Fruit fly (Drosophila melanogaster) whole organism, embryonic: ENCODE results near the gene CG5805.
A peak's percentile ranks its signal among the peaks of the same experiment; 100 is the strongest.

ENCODE experiments used
- Antp ChIP-seq: fragments of 200-800 bp; sonication (Bioruptor generic); optimal IDR thresholded peaks from 3 replicates; lab custom pipeline; 2016; ENCODE audit warnings: missing biosample characterization, missing genetic modification characterization
- Atf3 ChIP-seq: fragments of 200-800 bp; sonication (Bioruptor generic); optimal IDR thresholded peaks from 3 replicates; lab custom pipeline; 2016; ENCODE audit warnings: missing biosample characterization, missing genetic modification characterization
- Blimp-1 ChIP-seq: fragments of 200-800 bp; sonication (Bioruptor generic); optimal IDR thresholded peaks from 3 replicates; lab custom pipeline; 2018; ENCODE audit warnings: missing biosample characterization, missing genetic modification characterization, mild to moderate bottlenecking, moderate library complexity, missing genetic modification reagents
- C15 ChIP-seq: fragments of 200-800 bp; sonication (Bioruptor generic); IDR thresholded peaks from 3 replicates; pipeline ENCODE4 v1.3.6; 2022; ENCODE audit warnings: missing biosample characterization, missing genetic modification characterization
- CG1024 ChIP-seq: fragments of 200-800 bp; sonication (Bioruptor generic); IDR thresholded peaks from 2 replicates; pipeline ENCODE4 v1.3.6; 2022; ENCODE audit warnings: missing biosample characterization, missing genetic modification characterization
- CG42726 ChIP-seq: fragments of 200-800 bp; sonication (Bioruptor generic); IDR thresholded peaks from 2 replicates; pipeline ENCODE4 v1.3.6; 2022; ENCODE audit warnings: missing biosample characterization, missing genetic modification characterization; ENCODE audit not compliant: partially characterized antibody
- Sox102F ChIP-seq: fragments of 200-800 bp; sonication (Bioruptor generic); optimal IDR thresholded peaks from 2 replicates; lab custom pipeline; 2018; ENCODE audit warnings: missing biosample characterization, mild to moderate bottlenecking, missing genetic modification characterization, moderate library complexity
- Spps ChIP-seq: fragments of 200-800 bp; sonication (Bioruptor generic); optimal IDR thresholded peaks from 2 replicates; lab custom pipeline; 2018; ENCODE audit warnings: missing biosample characterization, mild to moderate bottlenecking, missing genetic modification characterization
- Taf1 ChIP-seq: fragments of 200-800 bp; sonication (Bioruptor generic); IDR thresholded peaks from 2 replicates; pipeline ENCODE4 v1.3.6; 2022; ENCODE audit warnings: missing biosample characterization, missing genetic modification characterization
- fd64A ChIP-seq: fragments of 200-800 bp; sonication (Bioruptor generic); optimal IDR thresholded peaks from 3 replicates; lab custom pipeline; 2018; ENCODE audit warnings: missing biosample characterization, mild to moderate bottlenecking, missing genetic modification characterization
- sd ChIP-seq: fragments of 200-800 bp; sonication (Bioruptor generic); optimal IDR thresholded peaks from 3 replicates; lab custom pipeline; 2018; ENCODE audit warnings: missing biosample characterization, mild to moderate bottlenecking, missing genetic modification characterization, moderate library complexity
- sna ChIP-seq: fragments of 200-800 bp; sonication (Bioruptor generic); IDR thresholded peaks from 2 replicates; pipeline ENCODE4 v1.3.6; 2022; ENCODE audit warnings: missing biosample characterization, missing genetic modification characterization; ENCODE audit not compliant: partially characterized antibody
- tna ChIP-seq: fragments of 200-800 bp; sonication (Bioruptor generic); IDR thresholded peaks from 2 replicates; pipeline ENCODE4 v1.3.6; 2022; ENCODE audit warnings: missing biosample characterization, missing genetic modification characterization; ENCODE audit not compliant: partially characterized antibody

DNA sequence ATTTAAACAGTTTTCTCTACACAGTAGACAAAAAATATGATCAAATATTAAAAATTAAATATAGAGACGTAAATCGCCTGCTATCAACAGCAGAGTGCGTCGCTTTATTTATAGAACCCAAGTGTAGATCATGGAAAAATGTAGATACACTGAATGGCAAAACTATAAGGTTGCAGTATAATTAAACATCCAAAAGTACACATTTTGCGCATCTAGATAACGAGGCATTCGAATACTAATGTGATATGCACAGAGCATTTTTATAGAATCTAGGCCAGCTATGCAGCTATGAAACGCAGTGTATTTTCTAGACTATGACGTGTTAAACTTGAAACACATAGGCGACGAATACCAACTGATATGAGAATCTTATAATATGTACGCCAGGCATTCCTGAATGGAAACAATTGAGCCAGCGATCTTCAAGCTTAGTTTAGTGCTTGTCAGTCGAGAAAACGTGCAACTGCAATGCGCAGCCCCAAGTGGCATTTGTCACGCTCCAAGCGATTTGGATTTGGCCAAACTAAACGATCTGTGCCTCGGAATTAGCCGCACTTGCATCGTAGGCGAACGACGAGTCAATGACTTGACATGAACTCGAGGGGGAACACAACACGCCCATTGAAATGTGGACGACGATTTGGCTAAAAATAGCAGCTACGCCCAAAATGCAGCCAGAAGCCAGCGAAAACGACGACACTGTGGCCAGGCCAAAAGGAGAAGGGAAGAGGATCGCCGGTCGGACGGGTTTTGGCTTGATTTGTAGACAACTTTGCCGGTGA lies 23.8 kb upstream of the CG5805 start:
- TF ChIP-seq Spps (peak; percentile 47), Blimp-1 (peak; percentile 81), CG42726 (GFP tag; lab: Robert Waterston, UW) (no peak), Atf3 (GFP tag; lab: Kevin White, UChicago) (peak; percentile 76), C15 (peak; percentile 83), fd64A (GFP tag; lab: Kevin White, UChicago) (peak; percentile 69), sd (peak; percentile 84), Taf1 (peak; percentile 89), tna (GFP tag; lab: Robert Waterston, UW) (no peak), sna (GFP tag; lab: Robert Waterston, UW) (no peak), Sox102F (GFP tag; lab: Kevin White, UChicago) (peak; percentile 92), CG1024 (GFP tag; lab: Robert Waterston, UW) (peak; percentile 72), Antp (GFP tag; lab: Kevin White, UChicago) (peak; percentile 79)
